Fruit fly (Drosophila melanogaster) whole organism, embryonic: ENCODE data around the gene CG7058.

Experiments used
- CG10209 ChIP-seq: fragments of 200-800 bp; sonication (Bioruptor generic); optimal IDR thresholded peaks from 3 replicates; lab custom pipeline; 2017; ENCODE audit warnings: missing biosample characterization, mild to moderate bottlenecking, missing genetic modification characterization, missing genetic modification reagents
- CG10267 ChIP-seq: fragments of 200-800 bp; sonication (Bioruptor generic); optimal IDR thresholded peaks from 2 replicates; lab custom pipeline; 2018; ENCODE audit warnings: missing biosample characterization, mild to moderate bottlenecking, missing genetic modification characterization, moderate library complexity
- CG10565 ChIP-seq: fragments of 200-800 bp; sonication (Bioruptor generic); optimal IDR thresholded peaks from 3 replicates; lab custom pipeline; 2016; ENCODE audit warnings: missing biosample characterization, mild to moderate bottlenecking, missing genetic modification characterization
- CG10654 ChIP-seq: fragments of 200-800 bp; sonication (Bioruptor generic); optimal IDR thresholded peaks from 2 replicates; lab custom pipeline; 2016; ENCODE audit warnings: missing biosample characterization, missing genetic modification characterization
- CG12299 ChIP-seq: fragments of 200-800 bp; sonication (Bioruptor generic); optimal IDR thresholded peaks from 2 replicates; lab custom pipeline; 2018; ENCODE audit warnings: missing biosample characterization, mild to moderate bottlenecking, missing genetic modification characterization
- CG1233 ChIP-seq: fragments of 200-800 bp; sonication (Bioruptor generic); optimal IDR thresholded peaks from 4 replicates; lab custom pipeline; 2018; ENCODE audit warnings: missing biosample characterization, mild to moderate bottlenecking, missing genetic modification characterization
- CG13123 ChIP-seq: fragments of 200-800 bp; sonication (Bioruptor generic); optimal IDR thresholded peaks from 2 replicates; lab custom pipeline; 2016; ENCODE audit warnings: missing biosample characterization, missing genetic modification characterization
- CG13775 ChIP-seq: fragments of 200-800 bp; sonication (Bioruptor generic); optimal IDR thresholded peaks from 3 replicates; lab custom pipeline; 2017; ENCODE audit warnings: missing biosample characterization, mild to moderate bottlenecking, missing genetic modification characterization
- CG13894 ChIP-seq: fragments of 200-800 bp; sonication (Bioruptor generic); optimal IDR thresholded peaks from 3 replicates; lab custom pipeline; 2018; ENCODE audit warnings: missing biosample characterization, mild to moderate bottlenecking, missing genetic modification characterization, moderate library complexity
- CG17359 ChIP-seq: fragments of 200-800 bp; sonication (Bioruptor generic); optimal IDR thresholded peaks from 3 replicates; lab custom pipeline; 2018; ENCODE audit warnings: missing biosample characterization, mild to moderate bottlenecking, missing genetic modification characterization, moderate library complexity
- CG18476 ChIP-seq: fragments of 200-800 bp; sonication (Bioruptor generic); optimal IDR thresholded peaks from 2 replicates; lab custom pipeline; 2016; ENCODE audit warnings: missing biosample characterization, mild to moderate bottlenecking, missing genetic modification characterization
- CG3407 ChIP-seq: fragments of 200-800 bp; sonication (Bioruptor generic); optimal IDR thresholded peaks from 2 replicates; lab custom pipeline; 2018; ENCODE audit warnings: missing biosample characterization, mild to moderate bottlenecking, missing genetic modification characterization
- CG4617 ChIP-seq: fragments of 200-800 bp; sonication (Bioruptor generic); optimal IDR thresholded peaks from 3 replicates; lab custom pipeline; 2016; ENCODE audit warnings: missing biosample characterization, missing genetic modification characterization, borderline replicate concordance
- CG4707 ChIP-seq: fragments of 200-800 bp; sonication (Bioruptor generic); optimal IDR thresholded peaks from 2 replicates; lab custom pipeline; 2018; ENCODE audit warnings: missing biosample characterization, mild to moderate bottlenecking, missing genetic modification characterization, moderate library complexity
- CG6254 ChIP-seq: fragments of 200-800 bp; sonication (Bioruptor generic); optimal IDR thresholded peaks from 3 replicates; lab custom pipeline; 2017; ENCODE audit warnings: mild to moderate bottlenecking, missing biosample characterization, missing genetic modification reagents, missing genetic modification characterization
- CG6854 ChIP-seq: fragments of 200-800 bp; sonication (Bioruptor generic); optimal IDR thresholded peaks from 3 replicates; lab custom pipeline; 2017; ENCODE audit warnings: missing biosample characterization, mild to moderate bottlenecking, missing genetic modification characterization
- CG7271 ChIP-seq: fragments of 200-800 bp; sonication (Bioruptor generic); optimal IDR thresholded peaks from 2 replicates; lab custom pipeline; 2018; ENCODE audit warnings: missing biosample characterization, mild to moderate bottlenecking, missing genetic modification characterization, moderate library complexity
- CG7963 ChIP-seq: fragments of 200-800 bp; sonication (Bioruptor generic); IDR thresholded peaks from 3 replicates; pipeline ENCODE4 v1.3.6; 2022; ENCODE audit warnings: missing biosample characterization, missing genetic modification characterization; ENCODE audit not compliant: partially characterized antibody
- CG8281 ChIP-seq: fragments of 200-800 bp; sonication (Bioruptor generic); optimal IDR thresholded peaks from 2 replicates; lab custom pipeline; 2018; ENCODE audit warnings: missing biosample characterization, mild to moderate bottlenecking, missing genetic modification characterization, moderate library complexity
- CG8388 ChIP-seq: fragments of 200-800 bp; sonication (Bioruptor generic); optimal IDR thresholded peaks from 2 replicates; lab custom pipeline; 2019; ENCODE audit warnings: missing biosample characterization, mild to moderate bottlenecking, missing genetic modification characterization, moderate library complexity
- CG8478 ChIP-seq: fragments of >200 bp; optimal IDR thresholded peaks from 2 replicates; lab custom pipeline; 2018
- CG8924 ChIP-seq: fragments of 200-800 bp; optimal IDR thresholded peaks from 3 replicates; lab custom pipeline; 2019; ENCODE audit warnings: missing biosample characterization, mild to moderate bottlenecking, missing genetic modification characterization, moderate library complexity
- D ChIP-seq, 2 experiments: fragments of 200-800 bp in 1 of 2; fragments of >200 bp in 1 of 2; sonication (Bioruptor generic) in 1 of 2; optimal IDR thresholded peaks; 2 replicates in 1 of 2; 3 replicates in 1 of 2; lab custom pipeline; 2017; ENCODE audit warnings: mild to moderate bottlenecking in 1 of 2, missing biosample characterization in 1 of 2, missing genetic modification characterization in 1 of 2, missing genetic modification reagents in 1 of 2
- ERR ChIP-seq: fragments of 200-800 bp; sonication (Bioruptor generic); optimal IDR thresholded peaks from 2 replicates; lab custom pipeline; 2016; ENCODE audit warnings: missing biosample characterization, missing genetic modification characterization
- GATAe ChIP-seq: fragments of 200-800 bp; sonication (Bioruptor generic); conservative IDR thresholded peaks from 2 replicates; pipeline ENCODE4 v1.3.6; 2022; ENCODE audit warnings: missing biosample characterization, missing genetic modification characterization
- HLH4C ChIP-seq: fragments of 200-800 bp; sonication (Bioruptor generic); IDR thresholded peaks from 3 replicates; pipeline ENCODE4 v1.3.6; 2022; ENCODE audit warnings: missing biosample characterization, missing genetic modification characterization; ENCODE audit not compliant: partially characterized antibody
- Lpt ChIP-seq: fragments of >200 bp; optimal IDR thresholded peaks from 2 replicates; lab custom pipeline; 2018; ENCODE audit warnings: missing biosample characterization, missing genetic modification characterization
- Ravus ChIP-seq: fragments of 200-800 bp; sonication (Bioruptor generic); IDR thresholded peaks from 2 replicates; pipeline ENCODE4 v1.3.6; 2022; ENCODE audit warnings: missing biosample characterization, missing genetic modification characterization
- Scr ChIP-seq: fragments of 200-800 bp; sonication (Bioruptor generic); IDR thresholded peaks from 2 replicates; pipeline ENCODE4 v1.3.6; 2022; ENCODE audit warnings: missing biosample characterization, missing genetic modification characterization; ENCODE audit not compliant: partially characterized antibody
- Taf1 ChIP-seq: fragments of 200-800 bp; sonication (Bioruptor generic); IDR thresholded peaks from 2 replicates; pipeline ENCODE4 v1.3.6; 2022; ENCODE audit warnings: missing biosample characterization, missing genetic modification characterization
- ap ChIP-seq: fragments of 200-800 bp; sonication (Bioruptor generic); IDR thresholded peaks from 2 replicates; pipeline ENCODE4 v1.3.6; 2022; ENCODE audit warnings: missing biosample characterization, missing genetic modification characterization
- ash1 ChIP-seq: fragments of 200-800 bp; sonication (Bioruptor generic); optimal IDR thresholded peaks from 2 replicates; lab custom pipeline; 2018; ENCODE audit warnings: missing biosample characterization, mild to moderate bottlenecking, missing genetic modification characterization
- caup ChIP-seq: fragments of 200-800 bp; sonication (Bioruptor generic); optimal IDR thresholded peaks from 3 replicates; lab custom pipeline; 2017; ENCODE audit warnings: missing biosample characterization, mild to moderate bottlenecking, missing genetic modification characterization, moderate library complexity; ENCODE audit not compliant: severe bottlenecking
- cwo ChIP-seq: fragments of 200-800 bp; sonication (Bioruptor generic); optimal IDR thresholded peaks from 3 replicates; lab custom pipeline; 2017; ENCODE audit warnings: missing biosample characterization, missing genetic modification characterization, mild to moderate bottlenecking, moderate library complexity, missing genetic modification reagents
- gro ChIP-seq: fragments of 200-800 bp; sonication (Bioruptor generic); optimal IDR thresholded peaks from 2 replicates; lab custom pipeline; 2016; ENCODE audit warnings: missing biosample characterization, missing genetic modification characterization
- insv ChIP-seq, 2 experiments: fragments of 200-800 bp; sonication (Bioruptor generic); optimal IDR thresholded peaks; 3 replicates each; lab custom pipeline; 2016 to 2018; ENCODE audit warnings: missing biosample characterization in 2 of 2, missing genetic modification characterization in 2 of 2
- jigr1 ChIP-seq: fragments of 200-800 bp; sonication (Bioruptor generic); IDR thresholded peaks from 3 replicates; pipeline ENCODE4 v1.3.6; 2022; ENCODE audit warnings: missing biosample characterization, missing genetic modification characterization
- kah ChIP-seq: fragments of 200-800 bp; sonication (Bioruptor generic); optimal IDR thresholded peaks from 2 replicates; lab custom pipeline; 2018; ENCODE audit warnings: missing biosample characterization, mild to moderate bottlenecking, missing genetic modification characterization
- ken ChIP-seq: fragments of 200-800 bp; sonication (Bioruptor generic); IDR thresholded peaks from 3 replicates; pipeline ENCODE4 v1.3.6; 2022; ENCODE audit warnings: missing biosample characterization, missing genetic modification characterization
- lab ChIP-seq: fragments of 200-800 bp; sonication (Bioruptor generic); optimal IDR thresholded peaks from 3 replicates; lab custom pipeline; 2017; ENCODE audit warnings: missing biosample characterization, missing genetic modification characterization, mild to moderate bottlenecking, moderate library complexity, missing genetic modification reagents
- mld ChIP-seq: fragments of 200-800 bp; sonication (Bioruptor generic); IDR thresholded peaks from 3 replicates; pipeline ENCODE4 v1.3.6; 2022; ENCODE audit warnings: missing biosample characterization, missing genetic modification characterization; ENCODE audit not compliant: partially characterized antibody
- nmo ChIP-seq: fragments of 200-800 bp; sonication (Bioruptor generic); optimal IDR thresholded peaks from 2 replicates; lab custom pipeline; 2018; ENCODE audit warnings: missing biosample characterization, mild to moderate bottlenecking, missing genetic modification characterization, moderate library complexity
- oc ChIP-seq: fragments of 200-800 bp; sonication (Bioruptor generic); optimal IDR thresholded peaks from 2 replicates; lab custom pipeline; 2018; ENCODE audit warnings: missing biosample characterization, mild to moderate bottlenecking, missing genetic modification characterization, moderate library complexity
- org-1 ChIP-seq: fragments of 200-800 bp; sonication (Bioruptor generic); optimal IDR thresholded peaks from 2 replicates; lab custom pipeline; 2017; ENCODE audit warnings: missing biosample characterization, missing genetic modification characterization
- p53 ChIP-seq: fragments of 200-800 bp; sonication (Bioruptor generic); optimal IDR thresholded peaks from 2 replicates; lab custom pipeline; 2016; ENCODE audit warnings: missing biosample characterization, missing genetic modification characterization
- pfk ChIP-seq: fragments of 200-800 bp; sonication (Bioruptor generic); optimal IDR thresholded peaks from 2 replicates; lab custom pipeline; 2018; ENCODE audit warnings: missing biosample characterization, mild to moderate bottlenecking, missing genetic modification characterization, moderate library complexity
- run ChIP-seq: fragments of 200-800 bp; sonication (Bioruptor generic); optimal IDR thresholded peaks from 3 replicates; lab custom pipeline; 2018; ENCODE audit warnings: missing biosample characterization, mild to moderate bottlenecking, missing genetic modification characterization
- sisA ChIP-seq: fragments of 200-800 bp; sonication (Bioruptor generic); IDR thresholded peaks from 2 replicates; pipeline ENCODE4 v1.3.6; 2022; ENCODE audit warnings: missing biosample characterization, missing genetic modification characterization
- sna ChIP-seq: fragments of 200-800 bp; sonication (Bioruptor generic); IDR thresholded peaks from 2 replicates; pipeline ENCODE4 v1.3.6; 2022; ENCODE audit warnings: missing biosample characterization, missing genetic modification characterization; ENCODE audit not compliant: partially characterized antibody
- zf30C ChIP-seq: fragments of 200-800 bp; sonication (Bioruptor generic); optimal IDR thresholded peaks from 3 replicates; lab custom pipeline; 2018; ENCODE audit warnings: missing biosample characterization, mild to moderate bottlenecking, missing genetic modification characterization

CG7058 gene

dm6 chrX:18857916-18858315 lies 51.4 kb downstream of the CG7058 start, which contains the start of gene Usp39 (continued):
- TF ChIP-seq CG4617 (GFP tag; lab: Kevin White, UChicago) (peak; percentile 12), jigr1 (GFP tag; lab: Robert Waterston, UW) (no peak), kah (GFP tag; lab: Kevin White, UChicago) (no peak), CG4707 (GFP tag; lab: Kevin White, UChicago) (no peak), CG10267 (tag; lab: Kevin White, UChicago) (peak; percentile 38), Scr (peak; percentile 56), ash1 (GFP tag; lab: Kevin White, UChicago) (no peak), CG13775 (no peak), CG8478 (lab: Kevin White, UChicago) (no peak), mld (GFP tag; lab: Robert Waterston, UW) (peak; percentile 60; the same call in 2 of the 3 replicates), caup (no peak), CG8388 (GFP tag; lab: Kevin White, UChicago) (no peak), CG13123 (GFP tag; lab: Kevin White, UChicago) (no peak), CG7963 (GFP tag; lab: Robert Waterston, UW) (peak; percentile 69), CG10654 (GFP tag; lab: Kevin White, UChicago) (no peak), sisA (GFP tag; lab: Robert Waterston, UW) (no peak), CG7271 (no peak), CG13894 (no peak), ERR (GFP tag; lab: Kevin White, UChicago) (no peak), Lpt (GFP tag; lab: Kevin White, UChicago) (no peak), CG8281 (tag; lab: Kevin White, UChicago) (no peak), Ravus (no peak), p53 (no peak), sna (GFP tag; lab: Robert Waterston, UW) (0 out of 2 replicates have a peak, but pooled peaks have one; percentile 27), Taf1 (GFP tag; lab: Robert Waterston, UW) (no peak), CG12299 (no peak), CG17359 (peak; percentile 6), org-1 (GFP tag; lab: Kevin White, UChicago) (no peak), CG10209 (GFP tag; lab: Kevin White, UChicago) (no peak), pfk (no peak), CG1233 (GFP tag; lab: Kevin White, UChicago) (no peak), CG6854 (GFP tag; lab: Kevin White, UChicago) (no peak), GATAe (GFP tag; lab: Robert Waterston, UW) (no peak), zf30C (GFP tag; lab: Kevin White, UChicago) (no peak), CG8924 (tag; lab: Kevin White, UChicago) (no peak), oc (tag; lab: Kevin White, UChicago) (no peak), gro (no peak), CG10565 (GFP tag; lab: Kevin White, UChicago) (no peak), ap (no peak), CG6254 (GFP tag; lab: Kevin White, UChicago) (no peak), D (optimal IDR thresholded peaks at IDR 0.05; lab: Kevin White, UChicago) (no peak), D (GFP tag; optimal IDR thresholded peaks at IDR 0.05; lab: Kevin White, UChicago) (no peak), insv (GFP tag; optimal IDR thresholded peaks at IDR 0.05; lab: Kevin White, UChicago) (no peak), nmo (GFP tag; lab: Kevin White, UChicago) (peak; percentile 51), cwo (GFP tag; lab: Kevin White, UChicago) (no peak), CG18476 (GFP tag; lab: Kevin White, UChicago) (no peak), lab (GFP tag; lab: Kevin White, UChicago) (no peak), HLH4C (GFP tag; lab: Robert Waterston, UW) (peak; percentile 75), run (tag; lab: Kevin White, UChicago) (no peak), ken (GFP tag; lab: Robert Waterston, UW) (no peak), CG3407 (GFP tag; lab: Kevin White, UChicago) (no peak)
